Worm (Caenorhabditis elegans): ENCODE data around the gene ZK742.7.

DNA sequence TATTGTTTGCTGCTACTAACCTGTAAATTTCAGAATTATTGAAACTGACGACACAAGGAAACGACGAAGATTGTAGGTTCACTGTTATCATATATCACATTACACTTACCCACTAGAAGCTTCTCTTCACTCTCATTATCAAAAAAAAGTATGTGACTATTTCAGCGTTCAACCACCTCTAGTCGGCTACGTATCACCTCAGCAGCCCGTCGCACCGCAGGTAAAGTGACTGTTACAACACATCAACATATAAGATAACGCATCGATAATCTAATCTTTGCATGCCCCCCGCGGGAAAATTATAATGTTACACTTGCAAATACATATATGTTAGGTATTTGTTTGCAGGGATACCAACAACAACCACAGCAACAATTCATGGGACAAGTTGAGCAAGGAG, 11.5 kb upstream of the ZK742.7 start:
- TF ChIP-seq ceh-13 (GFP tag; optimal IDR thresholded peaks at IDR 0.05), result no peak
- no peak for TF ChIP-seq pes-1 (GFP tag; IDR thresholded peaks at IDR 0.05)
- no peak for TF ChIP-seq hmbx-1 (tag; optimal IDR thresholded peaks at IDR 0.05)
- no peak for TF ChIP-seq flt-1 (GFP tag; IDR thresholded peaks at IDR 0.05)
- no peak for TF ChIP-seq scrt-1 (GFP tag; IDR thresholded peaks at IDR 0.05)
- TF ChIP-seq ama-1 (optimal IDR thresholded peaks at IDR 0.05), result no peak
- TF ChIP-seq F13C5.2 (tag; optimal IDR thresholded peaks at IDR 0.05), result no peak
- no peak for TF ChIP-seq ceh-36 (tag; optimal IDR thresholded peaks at IDR 0.05)
- TF ChIP-seq B0310.2 (tag; optimal IDR thresholded peaks at IDR 0.05), result no peak
